Fruit fly (Drosophila melanogaster): ENCODE results near the gene CG3106.

The CG3106 gene

dm6 chrX:9650048-9650447 lies 12.7 kb downstream of the CG3106 start (continued):
- TF ChIP-seq Ptx1 (GFP tag; IDR thresholded peaks at IDR 0.05) (peak; percentile 58), tap (tag; optimal IDR thresholded peaks at IDR 0.05) (no peak), pzg (GFP tag; optimal IDR thresholded peaks at IDR 0.05) (no peak), lilli (GFP tag; optimal IDR thresholded peaks at IDR 0.05) (no peak), Hr39 (optimal IDR thresholded peaks at IDR 0.05) (no peak), fru (optimal IDR thresholded peaks at IDR 0.05) (no peak), E2f1 (GFP tag; IDR thresholded peaks at IDR 0.05) (no peak), lab (GFP tag; optimal IDR thresholded peaks at IDR 0.05) (no peak), CkIIα-i1 (GFP tag; IDR thresholded peaks at IDR 0.05) (no peak), B-H1 (GFP tag; IDR thresholded peaks at IDR 0.05) (0 out of 3 replicates have a peak, but pooled peaks have one; percentile 19), dmrt99B (tag; optimal IDR thresholded peaks at IDR 0.05) (peak; percentile 47), HmgD (GFP tag; optimal IDR thresholded peaks at IDR 0.05) (no peak), bigmax (GFP tag; optimal IDR thresholded peaks at IDR 0.05) (no peak), dysf (GFP tag; IDR thresholded peaks at IDR 0.05) (peak; percentile 50; the same call in 1 of the 3 replicates), Xbp1 (GFP tag; optimal IDR thresholded peaks at IDR 0.05) (peak; percentile 63), Hr51 (GFP tag; optimal IDR thresholded peaks at IDR 0.05) (peak in 1 of 2 experiments; percentile 23), Bteb2 (GFP tag; optimal IDR thresholded peaks at IDR 0.05) (no peak), CG13296 (GFP tag; optimal IDR thresholded peaks at IDR 0.05) (no peak), caup (GFP tag; optimal IDR thresholded peaks at IDR 0.05; ENCODE audit: severe bottlenecking) (no peak), CG7987 (GFP tag; optimal IDR thresholded peaks at IDR 0.05) (no peak), CG4730 (GFP tag; IDR thresholded peaks at IDR 0.05) (no peak), ttk (GFP tag; IDR thresholded peaks at IDR 0.05) (no peak), CG13624 (GFP tag; optimal IDR thresholded peaks at IDR 0.05) (no peak), Dip2 (GFP tag; IDR thresholded peaks at IDR 0.05) (no peak), CG10274 (GFP tag; optimal IDR thresholded peaks at IDR 0.05) (no peak), CG7556 (GFP tag; optimal IDR thresholded peaks at IDR 0.05) (no peak), CG3847 (GFP tag; IDR thresholded peaks at IDR 0.05) (no peak), Trl (optimal IDR thresholded peaks at IDR 0.05) (peak in 1 of 2 experiments; percentile 14), Trl (GFP tag; optimal IDR thresholded peaks at IDR 0.05) (no peak), ken (GFP tag; IDR thresholded peaks at IDR 0.05) (0 out of 3 replicates have a peak, but pooled peaks have one; percentile 56), Sin3A (optimal IDR thresholded peaks at IDR 0.05) (no peak), ato (GFP tag; IDR thresholded peaks at IDR 0.05; ENCODE audit: partially characterized antibody) (no peak), fd3F (GFP tag; optimal IDR thresholded peaks at IDR 0.05) (no peak), so (GFP tag; IDR thresholded peaks at IDR 0.05) (no peak), CG12391 (tag; optimal IDR thresholded peaks at IDR 0.05) (peak; percentile 68), sens (GFP tag) (peak; percentile 95), CG15073 (GFP tag; optimal IDR thresholded peaks at IDR 0.05) (no peak), exex (tag; optimal IDR thresholded peaks at IDR 0.05) (no peak), Atf-2 (GFP tag; optimal IDR thresholded peaks at IDR 0.05) (peak; percentile 22), Fer1 (GFP tag; optimal IDR thresholded peaks at IDR 0.05) (no peak), CG10267 (tag; optimal IDR thresholded peaks at IDR 0.05) (peak; percentile 57), sd (tag; optimal IDR thresholded peaks at IDR 0.05) (no peak), Sox100B (GFP tag; optimal IDR thresholded peaks at IDR 0.05) (peak; percentile 7), CG4820 (GFP tag; optimal IDR thresholded peaks at IDR 0.05) (peak; percentile 40), PHDP (tag; optimal IDR thresholded peaks at IDR 0.05) (peak; percentile 36), kay (GFP tag; optimal IDR thresholded peaks at IDR 0.05) (no peak), gcm2 (GFP tag; optimal IDR thresholded peaks at IDR 0.05) (no peak), knrl (GFP tag; IDR thresholded peaks at IDR 0.05; ENCODE audit: partially characterized antibody) (no peak), CG6854 (GFP tag; optimal IDR thresholded peaks at IDR 0.05) (no peak), cato (GFP tag; optimal IDR thresholded peaks at IDR 0.05; ENCODE audit: borderline replicate concordance) (no peak), usp (GFP tag; optimal IDR thresholded peaks at IDR 0.05) (no peak), CG11560 (tag; IDR thresholded peaks at IDR 0.05) (no peak), CG6254 (GFP tag; optimal IDR thresholded peaks at IDR 0.05) (peak; percentile 27)
